Fruit fly (Drosophila melanogaster): Measurements from ENCODE around the gene Pitslre.

Gene Pitslre

dm6 chr3L:20798325-20798846 is 27.1 kb downstream of the Pitslre start, which contains the start of the genes CG3698 and tzn (continued):
- TF ChIP-seq Camta (GFP tag; optimal IDR thresholded peaks at IDR 0.05) (peak; percentile 87), CG6854 (GFP tag; optimal IDR thresholded peaks at IDR 0.05) (peak; percentile 88), row (GFP tag; IDR thresholded peaks at IDR 0.05) (peak; percentile 73), ro (GFP tag; IDR thresholded peaks at IDR 0.05) (peak; percentile 75), MESR4 (GFP tag; optimal IDR thresholded peaks at IDR 0.05) (peak; percentile 64), CG12236 (GFP tag; optimal IDR thresholded peaks at IDR 0.05) (peak; percentile 79), Jarid2 (GFP tag; optimal IDR thresholded peaks at IDR 0.05) (peak; percentile 90), da (GFP tag; optimal IDR thresholded peaks at IDR 0.05) (peak; percentile 72), CkIIα-i1 (GFP tag; IDR thresholded peaks at IDR 0.05) (peak; percentile 86), CG2116 (GFP tag; optimal IDR thresholded peaks at IDR 0.05) (peak; percentile 90), CG12391 (tag; optimal IDR thresholded peaks at IDR 0.05) (peak; percentile 93), stc (GFP tag; IDR thresholded peaks at IDR 0.05) (peak; percentile 91), gsb-n (tag; optimal IDR thresholded peaks at IDR 0.05) (peak; percentile 92), Sox102F (GFP tag; optimal IDR thresholded peaks at IDR 0.05) (no peak), dm (GFP tag; optimal IDR thresholded peaks at IDR 0.05) (peak; percentile 85), CG43689 (GFP tag; IDR thresholded peaks at IDR 0.05) (peak; percentile 94), bigmax (GFP tag; optimal IDR thresholded peaks at IDR 0.05) (peak; percentile 76), HHEX (GFP tag; optimal IDR thresholded peaks at IDR 0.05) (peak; percentile 96), CG10654 (GFP tag; optimal IDR thresholded peaks at IDR 0.05) (peak; percentile 95), Awh (GFP tag; IDR thresholded peaks at IDR 0.05) (peak; percentile 92), cato (GFP tag; optimal IDR thresholded peaks at IDR 0.05; ENCODE audit: borderline replicate concordance) (peak; percentile 91), CG7963 (GFP tag; IDR thresholded peaks at IDR 0.05; ENCODE audit: partially characterized antibody) (no peak), zfh1 (GFP tag; IDR thresholded peaks at IDR 0.05) (peak; percentile 96), al (GFP tag; IDR thresholded peaks at IDR 0.05) (peak; percentile 87), Bdp1 (GFP tag; optimal IDR thresholded peaks at IDR 0.05) (peak; percentile 80), CG14965 (GFP tag; optimal IDR thresholded peaks at IDR 0.05; ENCODE audit: borderline replicate concordance) (peak; percentile 40), B-H1 (GFP tag; IDR thresholded peaks at IDR 0.05) (peak; percentile 87), CG17361 (GFP tag; IDR thresholded peaks at IDR 0.05) (peak; percentile 89), CG11247 (GFP tag; IDR thresholded peaks at IDR 0.05) (peak; percentile 91), ase (GFP tag; IDR thresholded peaks at IDR 0.05) (peak; percentile 95), fd3F (GFP tag; optimal IDR thresholded peaks at IDR 0.05) (peak; percentile 89), p53 (GFP tag; optimal IDR thresholded peaks at IDR 0.05) (peak; percentile 82), Med (GFP tag) (peak; percentile 99), Side (GFP tag; optimal IDR thresholded peaks at IDR 0.05) (peak; percentile 86), CG18262 (tag; optimal IDR thresholded peaks at IDR 0.05) (peak; percentile 84), CG1832 (GFP tag; optimal IDR thresholded peaks at IDR 0.05) (no peak), CHES-1-like (GFP tag; optimal IDR thresholded peaks at IDR 0.05) (peak; percentile 89), ERR (GFP tag; optimal IDR thresholded peaks at IDR 0.05) (peak; percentile 46), Stat92E (GFP tag; optimal IDR thresholded peaks at IDR 0.05) (peak in 1 of 3 experiments; percentile 28), mld (GFP tag; IDR thresholded peaks at IDR 0.05; ENCODE audit: partially characterized antibody) (no peak), vfl (GFP tag; optimal IDR thresholded peaks at IDR 0.05) (peak; percentile 67), CG8765 (GFP tag; IDR thresholded peaks at IDR 0.05) (peak; percentile 82), shn (GFP tag; optimal IDR thresholded peaks at IDR 0.05) (peak; percentile 83), CG17328 (GFP tag; IDR thresholded peaks at IDR 0.05) (peak; percentile 95), MBD-R2 (GFP tag; IDR thresholded peaks at IDR 0.05) (peak; percentile 96), CG16815 (GFP tag; optimal IDR thresholded peaks at IDR 0.05) (peak; percentile 87), HmgD (GFP tag; optimal IDR thresholded peaks at IDR 0.05) (peak; percentile 66), jigr1 (GFP tag; IDR thresholded peaks at IDR 0.05) (0 out of 3 replicates have a peak, but pooled peaks have one; percentile 35), oc (tag; optimal IDR thresholded peaks at IDR 0.05) (no peak), tx (GFP tag; optimal IDR thresholded peaks at IDR 0.05) (peak; percentile 54), tap (tag; optimal IDR thresholded peaks at IDR 0.05) (no peak)

All from whole organism, embryonic.